Worm (Caenorhabditis elegans): ENCODE results near the gene lbp-1.

lbp-1 gene

ce11 chrX:3297812-3298211, 38.9 kb downstream of the lbp-1 start:
- TF ChIP-seq nhr-19 (GFP tag; conservative IDR thresholded peaks at IDR 0.05) (no peak), fos-1 (tag; optimal IDR thresholded peaks at IDR 0.05) (no peak), nhr-85 (tag) (no peak), nhr-20 (tag; optimal IDR thresholded peaks at IDR 0.05) (peak; percentile 29), ceh-82 (tag; optimal IDR thresholded peaks at IDR 0.05) (no peak), fkh-8 (tag; optimal IDR thresholded peaks at IDR 0.05) (no peak), nhr-84 (tag; optimal IDR thresholded peaks at IDR 0.05) (no peak), unc-30 (tag; optimal IDR thresholded peaks at IDR 0.05) (no peak), elt-2 (tag; optimal IDR thresholded peaks at IDR 0.05) (peak; percentile 87), lin-35 (GFP tag; optimal IDR thresholded peaks at IDR 0.05) (no peak), unc-98 (GFP tag; IDR thresholded peaks at IDR 0.05) (no peak), irx-1 (tag; optimal IDR thresholded peaks at IDR 0.05) (no peak)

ce11 chrX:3298582-3298981, 39.6 kb downstream of the lbp-1 start, which contains the start of gene K09C4.1:
Gene K09C4.1 (plus strand): TSS chrX:3298882.
- TF ChIP-seq nhr-84 (tag; optimal IDR thresholded peaks at IDR 0.05) (no peak), nhr-85 (tag) (no peak), sox-4 (tag; optimal IDR thresholded peaks at IDR 0.05) (no peak), elt-2 (tag; optimal IDR thresholded peaks at IDR 0.05) (no peak), nhr-19 (GFP tag; conservative IDR thresholded peaks at IDR 0.05) (no peak), lin-14 (GFP tag; optimal IDR thresholded peaks at IDR 0.05) (no peak)

DNA sequence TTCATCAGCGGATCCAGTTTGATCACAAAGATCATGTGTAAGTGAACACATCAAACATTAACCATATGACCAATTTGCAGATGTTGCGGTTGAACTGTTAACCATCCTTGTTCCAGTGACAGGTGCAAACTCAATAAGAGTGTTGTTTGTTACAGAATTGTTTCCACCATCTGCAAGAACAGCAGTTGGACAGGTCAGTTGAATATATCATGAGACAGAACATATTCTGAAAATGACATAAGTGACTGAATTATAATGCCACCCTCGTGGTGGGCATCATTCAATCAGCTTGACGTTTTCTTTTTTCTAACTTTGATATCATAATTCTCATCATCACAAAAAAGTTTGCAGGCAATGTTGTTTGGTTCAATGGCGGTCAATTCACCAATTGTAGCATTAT, 41.6 kb downstream of the lbp-1 start:
- TF ChIP-seq fkh-4 (tag; optimal IDR thresholded peaks at IDR 0.05; ENCODE audit: borderline replicate concordance): no peak
- no peak for TF ChIP-seq sptf-1 (tag; optimal IDR thresholded peaks at IDR 0.05)
- no peak for TF ChIP-seq pag-3 (tag; optimal IDR thresholded peaks at IDR 0.05; ENCODE audit: borderline replicate concordance, insufficient read depth)
- TF ChIP-seq nhr-12 (tag; optimal IDR thresholded peaks at IDR 0.05): no peak
- no peak for TF ChIP-seq swsn-7 (tag; optimal IDR thresholded peaks at IDR 0.05)
- no peak for TF ChIP-seq aly-2 (tag; optimal IDR thresholded peaks at IDR 0.05)
- TF ChIP-seq jun-1 (tag; optimal IDR thresholded peaks at IDR 0.05): no peak
- TF ChIP-seq nhr-47 (tag; optimal IDR thresholded peaks at IDR 0.05): no peak
- TF ChIP-seq lin-39 (tag; optimal IDR thresholded peaks at IDR 0.05): no peak
- no peak for TF ChIP-seq nhr-19 (GFP tag; conservative IDR thresholded peaks at IDR 0.05)
- no peak for TF ChIP-seq hpl-2 (GFP tag; optimal IDR thresholded peaks at IDR 0.05)
- TF ChIP-seq lir-3 (tag; optimal IDR thresholded peaks at IDR 0.05; ENCODE audit: poor library complexity): no peak
- no peak for TF ChIP-seq mef-2 (tag; optimal IDR thresholded peaks at IDR 0.05)
- no peak for TF ChIP-seq aha-1 (tag; optimal IDR thresholded peaks at IDR 0.05)
- TF ChIP-seq pqm-1 (tag; optimal IDR thresholded peaks at IDR 0.05): no peak
- TF ChIP-seq efl-1 (optimal IDR thresholded peaks at IDR 0.05): no peak
- no peak for TF ChIP-seq efl-1 (GFP tag; optimal IDR thresholded peaks at IDR 0.05 in 1 of 2)
- TF ChIP-seq rnt-1 (tag; optimal IDR thresholded peaks at IDR 0.05): no peak
- TF ChIP-seq nhr-28 (tag; optimal IDR thresholded peaks at IDR 0.05): no peak

- no peak for TF ChIP-seq unc-130 (tag; optimal IDR thresholded peaks at IDR 0.05)
- no peak for TF ChIP-seq sox-4 (tag; optimal IDR thresholded peaks at IDR 0.05)
- no peak for TF ChIP-seq fkh-4 (tag; optimal IDR thresholded peaks at IDR 0.05; ENCODE audit: borderline replicate concordance)
- TF ChIP-seq mab-9 (GFP tag; IDR thresholded peaks at IDR 0.05): no peak
- no peak for TF ChIP-seq sup-37 (GFP tag; optimal IDR thresholded peaks at IDR 0.05)
- TF ChIP-seq hpl-2 (GFP tag; optimal IDR thresholded peaks at IDR 0.05): no peak
- no peak for TF ChIP-seq lsy-2 (tag; optimal IDR thresholded peaks at IDR 0.05)
- no peak for TF ChIP-seq ztf-11 (tag; optimal IDR thresholded peaks at IDR 0.05)
Measured at ce11 chrX:3301770-3302169, 42.8 kb downstream of the lbp-1 start, which contains the start of gene F11D5.5. Gene F11D5.5 (plus strand): TSS chrX:3302070.

Data from whole organism, L1 larva.